Worm (Caenorhabditis elegans) whole organism, L4 larva: ENCODE data around the gene F45E10.2.
A peak's percentile ranks its signal among the peaks of the same experiment; 100 is the strongest.

Experiments
- F10B5.3 ChIP-seq: sonication (generic microtip); optimal IDR thresholded peaks from 2 replicates; lab custom pipeline; 2016; ENCODE audit warnings: mild to moderate bottlenecking, missing genetic modification characterization, missing compliant biosample characterization
- Y105C5A.15 ChIP-seq: fragments of 200-800 bp; sonication (Bioruptor generic); IDR thresholded peaks from 2 replicates; pipeline ENCODE4 v1.3.6; 2022; ENCODE audit warnings: missing genetic modification characterization, missing compliant biosample characterization
- aha-1 ChIP-seq: fragments of 150-350 bp; peaks from one replicate; lab custom pipeline; 2014; ENCODE audit warnings: missing biosample characterization, missing genetic modification characterization
- ceh-62 ChIP-seq: sonication (generic microtip); optimal IDR thresholded peaks from 2 replicates; lab custom pipeline; 2017; ENCODE audit warnings: missing biosample characterization, missing genetic modification characterization
- ces-1 ChIP-seq: fragments of 150-350 bp; sonication (generic microtip); optimal IDR thresholded peaks from 4 replicates; lab custom pipeline; 2014; ENCODE audit warnings: missing biosample characterization, missing genetic modification reagents, missing genetic modification characterization
- daf-12 ChIP-seq: fragments of 150-350 bp; optimal IDR thresholded peaks from 2 replicates; lab custom pipeline; 2014; ENCODE audit warnings: missing biosample characterization, missing genetic modification reagents, missing genetic modification characterization
- dmd-8 ChIP-seq: fragments of 200-800 bp; sonication (Bioruptor generic); IDR thresholded peaks from 2 replicates; pipeline ENCODE4 v1.3.6; 2022; ENCODE audit warnings: missing genetic modification characterization, missing compliant biosample characterization
- dmd-9 ChIP-seq: fragments of 200-800 bp; sonication (Bioruptor generic); IDR thresholded peaks from 2 replicates; pipeline ENCODE4 v1.3.6; 2022; ENCODE audit warnings: missing genetic modification reagents, missing genetic modification characterization, missing compliant biosample characterization
- dpl-1 ChIP-seq: fragments of 150-350 bp; optimal IDR thresholded peaks from 2 replicates; lab custom pipeline; 2014; ENCODE audit warnings: missing biosample characterization, missing genetic modification reagents, missing genetic modification characterization
- dve-1 ChIP-seq: sonication (generic microtip); optimal IDR thresholded peaks from 2 replicates; lab custom pipeline; 2017; ENCODE audit warnings: antibody characterized with exemption, mild to moderate bottlenecking, missing genetic modification characterization, missing compliant biosample characterization; ENCODE audit not compliant: insufficient read depth
- fos-1 ChIP-seq: fragments of 150-350 bp; optimal IDR thresholded peaks from 2 replicates; lab custom pipeline; 2014; ENCODE audit warnings: missing biosample characterization, missing genetic modification characterization
- hlh-11 ChIP-seq: fragments of 200-800 bp; sonication (Bioruptor generic); optimal IDR thresholded peaks from 2 replicates; lab custom pipeline; 2018; ENCODE audit warnings: mild to moderate bottlenecking, missing genetic modification characterization, missing compliant biosample characterization
- lin-39 ChIP-seq: fragments of 150-350 bp; optimal IDR thresholded peaks from 2 replicates; lab custom pipeline; 2014; ENCODE audit warnings: missing biosample characterization, missing genetic modification reagents, missing genetic modification characterization
- lir-3 ChIP-seq: sonication (generic microtip); optimal IDR thresholded peaks from 2 replicates; lab custom pipeline; 2016; ENCODE audit warnings: mild to moderate bottlenecking, missing genetic modification characterization, missing compliant biosample characterization
- lsy-2 ChIP-seq, 2 experiments: fragments of 150-350 bp in 1 of 2; sonication (generic microtip) in 1 of 2; optimal IDR thresholded peaks; 2 replicates each; lab custom pipeline; 2014 to 2017; ENCODE audit warnings: missing biosample characterization in 2 of 2, missing genetic modification characterization in 2 of 2
- madf-9 ChIP-seq: fragments of 200-800 bp; sonication (Bioruptor generic); conservative IDR thresholded peaks from 2 replicates; pipeline ENCODE4 v1.3.6; 2022; ENCODE audit warnings: missing genetic modification reagents, missing genetic modification characterization, missing compliant biosample characterization
- mdl-1 ChIP-seq, 2 experiments: fragments of 150-350 bp in 1 of 2; sonication (generic microtip) in 1 of 2; optimal IDR thresholded peaks; 2 replicates each; lab custom pipeline; 2014 to 2017; ENCODE audit warnings: missing biosample characterization in 2 of 2, missing genetic modification characterization in 2 of 2
- mes-2 ChIP-seq: sonication (generic microtip); optimal IDR thresholded peaks from 2 replicates; lab custom pipeline; 2016; ENCODE audit warnings: missing genotype, mild to moderate bottlenecking, missing genetic modification characterization, missing compliant biosample characterization; ENCODE audit not compliant: poor library complexity, severe bottlenecking
- mxl-2 ChIP-seq: fragments of 200-800 bp; sonication (Bioruptor generic); conservative IDR thresholded peaks from 2 replicates; pipeline ENCODE4 v1.3.6; 2022; ENCODE audit warnings: missing genetic modification reagents, missing genetic modification characterization, missing compliant biosample characterization
- mxl-3 ChIP-seq: fragments of 200-800 bp; sonication (Bioruptor generic); optimal IDR thresholded peaks from 2 replicates; lab custom pipeline; 2018; ENCODE audit warnings: mild to moderate bottlenecking, missing genetic modification characterization, missing compliant biosample characterization
- nhr-11 ChIP-seq: fragments of 150-350 bp; optimal IDR thresholded peaks from 2 replicates; lab custom pipeline; 2014; ENCODE audit warnings: missing biosample characterization, missing genetic modification characterization
- nhr-25 ChIP-seq: sonication (generic microtip); optimal IDR thresholded peaks from 2 replicates; lab custom pipeline; 2017; ENCODE audit warnings: missing genetic modification characterization, mild to moderate bottlenecking, missing compliant biosample characterization, antibody characterized with exemption, moderate library complexity, borderline replicate concordance; ENCODE audit not compliant: insufficient read depth
- nhr-28 ChIP-seq: fragments of 150-350 bp; optimal IDR thresholded peaks from 2 replicates; lab custom pipeline; 2014; ENCODE audit warnings: missing biosample characterization, missing genetic modification characterization
- nhr-41 ChIP-seq: fragments of 200-800 bp; sonication (Bioruptor generic); IDR thresholded peaks from 2 replicates; pipeline ENCODE4 v1.3.6; 2022; ENCODE audit warnings: missing genetic modification reagents, missing genetic modification characterization, missing compliant biosample characterization
- nhr-42 ChIP-seq: fragments of 200-800 bp; sonication (Bioruptor generic); IDR thresholded peaks from 2 replicates; pipeline ENCODE4 v1.3.6; 2022; ENCODE audit warnings: missing genetic modification characterization, missing compliant biosample characterization
- rbr-2 ChIP-seq: sonication (generic microtip); optimal IDR thresholded peaks from 2 replicates; lab custom pipeline; 2016; ENCODE audit warnings: missing genotype, missing genetic modification characterization, missing compliant biosample characterization
- set-16 ChIP-seq: fragments of 200-800 bp; sonication (Bioruptor generic); IDR thresholded peaks from 2 replicates; pipeline ENCODE4 v1.3.6; 2022; ENCODE audit warnings: missing genetic modification reagents, missing genetic modification characterization, missing compliant biosample characterization
- snpc-1.2 ChIP-seq: fragments of 200-800 bp; sonication (Bioruptor generic); IDR thresholded peaks from 2 replicates; pipeline ENCODE4 v1.3.6; 2022; ENCODE audit warnings: missing genetic modification reagents, missing genetic modification characterization, missing compliant biosample characterization
- snpc-4 ChIP-seq: fragments of 150-350 bp; optimal IDR thresholded peaks from 2 replicates; lab custom pipeline; 2014; ENCODE audit warnings: missing biosample characterization, missing genetic modification characterization
- spr-3 ChIP-seq: fragments of 200-800 bp; sonication (Bioruptor generic); optimal IDR thresholded peaks from 2 replicates; lab custom pipeline; 2018; ENCODE audit warnings: mild to moderate bottlenecking, missing genetic modification characterization, missing compliant biosample characterization
- tag-97 ChIP-seq: fragments of 200-800 bp; sonication (Bioruptor generic); IDR thresholded peaks from 2 replicates; pipeline ENCODE4 v1.3.6; 2022; ENCODE audit warnings: missing genetic modification characterization, missing compliant biosample characterization
- unc-130 ChIP-seq: sonication (generic microtip); optimal IDR thresholded peaks from 2 replicates; lab custom pipeline; 2016; ENCODE audit warnings: missing genetic modification reagents, missing genetic modification characterization, missing compliant biosample characterization
- unc-62 ChIP-seq, 3 experiments: fragments of 150-350 bp in 1 of 3; sonication (generic microtip); optimal IDR thresholded peaks in 2 of 3; peaks in 1 of 3; 1 replicate in 1 of 3; 2 replicates in 2 of 3; lab custom pipeline; 2014 to 2017; ENCODE audit warnings: missing biosample characterization in 3 of 3, missing genetic modification characterization in 3 of 3, missing genetic modification reagents in 3 of 3, missing genotype in 1 of 3
- vab-7 ChIP-seq: fragments of 200-800 bp; sonication (Bioruptor generic); IDR thresholded peaks from 2 replicates; pipeline ENCODE4 v1.3.6; 2022; ENCODE audit warnings: missing genetic modification reagents, missing genetic modification characterization, missing compliant biosample characterization
- zag-1 ChIP-seq: fragments of 150-350 bp; optimal IDR thresholded peaks from 2 replicates; lab custom pipeline; 2014; ENCODE audit warnings: missing biosample characterization, missing genetic modification characterization
- zip-11 ChIP-seq: fragments of 200-800 bp; sonication (Bioruptor generic); IDR thresholded peaks from 2 replicates; pipeline ENCODE4 v1.3.6; 2022; ENCODE audit warnings: missing genetic modification characterization, missing compliant biosample characterization
- zip-2 ChIP-seq: fragments of 150-350 bp; optimal IDR thresholded peaks from 2 replicates; lab custom pipeline; 2014; ENCODE audit warnings: missing biosample characterization, missing genetic modification characterization
- ztf-7 ChIP-seq: fragments of 150-350 bp; optimal IDR thresholded peaks from 2 replicates; lab custom pipeline; 2014; ENCODE audit warnings: missing biosample characterization, missing genetic modification characterization

Gene F45E10.2

DNA sequence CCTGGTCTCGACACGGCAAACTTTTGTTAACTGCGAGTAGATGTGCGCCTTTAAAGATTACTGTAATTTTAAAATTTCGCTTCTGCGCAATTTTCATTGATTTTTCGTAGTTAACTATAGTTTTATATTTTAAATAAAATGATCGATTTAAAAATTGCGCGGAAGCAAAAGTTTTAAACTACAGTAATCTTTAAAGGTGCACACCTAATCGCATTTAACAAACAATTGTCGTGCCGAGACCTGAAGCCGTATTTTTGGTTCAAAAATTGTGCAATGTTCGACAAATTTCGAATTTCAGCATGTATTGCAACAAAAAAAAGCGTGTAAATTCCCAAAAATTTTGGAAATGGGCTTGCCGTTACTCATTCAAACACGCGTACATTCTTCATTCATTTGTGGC lies 39.3 kb upstream of the F45E10.2 start:
- TF ChIP-seq aha-1 (peak; percentile 15), nhr-11 (tag; lab: Kevin White, UChicago) (no peak), unc-62 (GFP tag; optimal IDR thresholded peaks at IDR 0.05 in 1 of 2; lab: Kevin White, UChicago) (peak in 1 of 2 experiments; percentile 26), unc-62 (tag; optimal IDR thresholded peaks at IDR 0.05; lab: Kevin White, UChicago) (no peak)

DNA sequence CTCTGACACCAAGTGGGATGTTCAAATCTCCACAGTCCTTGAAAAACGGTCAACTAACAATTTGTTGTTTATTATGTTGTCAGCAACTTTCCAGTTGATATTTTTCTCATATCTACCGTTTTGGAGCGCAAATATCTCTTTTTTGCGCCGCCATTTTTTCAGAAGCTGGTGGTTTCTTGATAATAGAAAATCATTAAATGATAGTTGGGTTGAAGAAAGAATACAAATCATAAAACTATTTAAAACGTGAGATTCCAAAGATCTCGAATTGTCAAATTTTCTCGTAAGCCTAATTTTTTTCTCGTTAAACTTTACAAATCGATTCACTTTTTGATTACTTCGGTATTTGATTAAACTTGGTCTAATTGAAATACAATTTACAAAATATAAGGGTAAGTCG lies 37.3 kb upstream of the F45E10.2 start, which contains the start of gene rpl-42:
rpl-42 (plus strand) TSS at position 301 of the 400 bp plus-strand sequence.
- TF ChIP-seq ztf-7 (tag; lab: Kevin White, UChicago), result no peak
- TF ChIP-seq aha-1, result no peak
- no peak for TF ChIP-seq daf-12 (tag; lab: Kevin White, UChicago)
- TF ChIP-seq F10B5.3 (tag; lab: Kevin White, UChicago), result no peak
- no peak for TF ChIP-seq nhr-41 (GFP tag; lab: Robert Waterston, UW)
- no peak for TF ChIP-seq snpc-4
- TF ChIP-seq mes-2 (tag; lab: Kevin White, UChicago), result no peak
- TF ChIP-seq dpl-1 (GFP tag; lab: Kevin White, UChicago), result no peak
- TF ChIP-seq dmd-9 (GFP tag; lab: Robert Waterston, UW), result no peak
- no peak for TF ChIP-seq nhr-28 (tag; lab: Kevin White, UChicago)
- no peak for TF ChIP-seq ceh-62
- TF ChIP-seq lir-3, result no peak
- no peak for TF ChIP-seq tag-97 (GFP tag; lab: Robert Waterston, UW)
- TF ChIP-seq rbr-2, result no peak
- no peak for TF ChIP-seq zip-2 (tag; lab: Kevin White, UChicago)
- no peak for TF ChIP-seq spr-3 (GFP tag; lab: Kevin White, UChicago)
- no peak for TF ChIP-seq nhr-42 (GFP tag; lab: Robert Waterston, UW)
- no peak for TF ChIP-seq vab-7
- TF ChIP-seq nhr-25, result no peak

DNA sequence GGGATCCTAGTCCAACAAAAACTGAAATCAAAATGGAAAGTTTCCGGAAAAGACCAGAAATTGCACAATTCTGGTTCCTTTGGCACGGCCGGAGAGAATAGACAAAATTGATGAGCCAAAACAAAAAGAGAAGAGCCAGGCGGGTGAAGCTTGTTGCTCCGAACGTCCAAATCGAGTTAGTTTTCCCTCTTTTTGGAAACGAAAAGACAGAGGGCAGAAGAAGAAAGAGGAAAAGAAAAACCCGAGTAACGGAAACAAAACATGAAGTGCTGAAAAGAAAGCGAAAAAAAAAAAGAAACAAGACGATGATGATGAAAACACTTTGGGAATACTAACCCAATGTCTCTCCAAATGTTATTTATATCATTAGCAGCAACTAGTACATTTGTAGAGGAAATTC lies 36.5 kb upstream of the F45E10.2 start:
- TF ChIP-seq aha-1 (no peak), ces-1 (peak; percentile 62), lsy-2 (tag; optimal IDR thresholded peaks at IDR 0.05; lab: Kevin White, UChicago) (no peak)

DNA sequence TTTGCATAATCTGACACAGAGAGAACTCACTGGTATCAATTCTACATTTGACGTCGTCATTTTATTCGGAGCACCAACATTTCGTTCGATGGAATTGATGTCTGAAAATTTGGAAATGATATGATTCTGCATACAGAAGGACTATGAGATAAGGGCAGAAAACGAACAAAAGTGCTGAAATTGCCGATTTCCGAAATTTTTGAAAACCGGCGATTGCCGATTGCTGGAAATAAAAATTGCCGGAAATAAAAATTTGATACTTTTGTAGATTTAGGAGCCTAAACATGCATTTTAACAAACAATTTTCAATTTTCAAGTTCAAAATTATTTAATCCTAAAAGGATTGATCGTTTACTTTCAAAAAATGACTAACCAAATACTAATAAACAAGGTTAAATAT lies 34.2 kb upstream of the F45E10.2 start, which contains the start of gene unc-53:
unc-53 (minus strand) TSS at position 101 of the 400 bp plus-strand sequence.
- TF ChIP-seq mdl-1 (tag; optimal IDR thresholded peaks at IDR 0.05; lab: Kevin White, UChicago), result no peak
- TF ChIP-seq unc-130 (GFP tag; lab: Kevin White, UChicago), result no peak

DNA sequence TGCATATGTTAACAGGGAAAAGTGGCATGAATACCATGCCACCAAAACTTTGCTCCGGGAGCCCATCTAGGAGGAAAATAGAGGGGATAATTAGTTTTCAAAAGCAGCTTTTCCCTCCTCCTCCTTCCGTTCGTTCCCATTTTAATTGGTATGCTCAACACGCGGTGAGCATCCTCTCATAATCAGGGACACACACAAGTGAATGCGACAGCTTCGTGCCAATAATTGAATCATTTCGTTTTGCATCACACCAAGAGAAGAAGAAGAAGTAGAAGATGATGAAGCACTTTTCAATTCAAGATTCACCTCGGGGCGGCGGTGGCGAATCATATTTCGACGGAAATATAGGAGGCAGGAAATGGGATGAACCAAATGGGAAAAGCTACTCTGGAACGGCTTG lies 33.0 kb upstream of the F45E10.2 start:
- TF ChIP-seq fos-1 (tag; lab: Kevin White, UChicago), result no peak
- TF ChIP-seq zag-1 (tag; lab: Kevin White, UChicago), result no peak
- TF ChIP-seq Y105C5A.15, result no peak
- peak; percentile 64 for TF ChIP-seq aha-1
- TF ChIP-seq zip-11 (GFP tag; lab: Robert Waterston, UW), result no peak
- TF ChIP-seq set-16 (GFP tag; lab: Robert Waterston, UW), result no peak
- TF ChIP-seq dve-1 (tag; lab: Kevin White, UChicago), result no peak
- TF ChIP-seq dmd-8 (GFP tag; lab: Robert Waterston, UW), result no peak

DNA sequence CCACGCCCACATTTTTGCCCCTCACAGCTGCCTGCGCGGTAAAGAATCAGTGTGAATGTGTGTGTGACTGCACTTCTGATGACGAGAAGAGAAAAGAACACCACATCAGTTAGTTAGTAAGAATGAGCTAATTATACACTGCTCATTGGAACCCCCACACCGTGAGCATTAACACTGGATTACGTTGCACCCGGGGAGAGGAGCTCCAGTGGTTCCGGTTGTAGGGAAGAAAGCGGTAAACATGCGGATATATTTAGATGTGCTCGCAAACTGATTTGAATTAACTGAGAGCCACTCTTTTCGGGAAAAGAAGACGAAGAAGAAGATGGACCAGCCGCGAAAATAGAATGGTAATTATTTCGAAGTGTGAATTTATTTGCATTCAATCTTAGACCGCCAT lies 31.6 kb upstream of the F45E10.2 start:
- TF ChIP-seq snpc-1.2 (GFP tag; lab: Robert Waterston, UW) (no peak), madf-9 (GFP tag; lab: Robert Waterston, UW) (no peak), mxl-3 (GFP tag; lab: Kevin White, UChicago) (no peak), lin-39 (tag; lab: Kevin White, UChicago) (no peak), mxl-2 (GFP tag; lab: Robert Waterston, UW) (no peak), hlh-11 (tag; lab: Kevin White, UChicago) (no peak), aha-1 (no peak)
